Fruit fly (Drosophila melanogaster) whole organism, wandering third instar larva: ENCODE data around the gene MCU.
A peak's percentile ranks its signal among the peaks of the same experiment; 100 is the strongest.

Experiments
- Abd-B ChIP-seq: fragments of >200 bp; optimal IDR thresholded peaks from 2 replicates; lab custom pipeline; 2017; ENCODE audit warnings: missing biosample characterization, missing genetic modification characterization
- CG32264 ChIP-seq: fragments of 200-800 bp; sonication (Bioruptor generic); optimal IDR thresholded peaks from 2 replicates; lab custom pipeline; 2016; ENCODE audit warnings: missing biosample characterization, missing genetic modification characterization
- CG9705 ChIP-seq: fragments of 200-800 bp; sonication (Bioruptor generic); optimal IDR thresholded peaks from 2 replicates; lab custom pipeline; 2018; ENCODE audit warnings: missing biosample characterization, mild to moderate bottlenecking, missing genetic modification characterization
- CrebA ChIP-seq: fragments of 200-800 bp; sonication (Bioruptor generic); optimal IDR thresholded peaks from 2 replicates; lab custom pipeline; 2016; ENCODE audit warnings: missing biosample characterization, mild to moderate bottlenecking, missing genetic modification characterization, borderline replicate concordance
- Dfd ChIP-seq: fragments of >200 bp; optimal IDR thresholded peaks from 2 replicates; lab custom pipeline; 2017; ENCODE audit warnings: missing biosample characterization, missing genetic modification characterization
- Dif ChIP-seq: fragments of 200-275, 200-300 bp; sonication (Bioruptor generic); optimal IDR thresholded peaks from 2 replicates; lab custom pipeline; 2018; ENCODE audit warnings: missing biosample characterization, missing genetic modification characterization; ENCODE audit not compliant: partially characterized antibody
- GATAd ChIP-seq: sonication (Bioruptor generic); optimal IDR thresholded peaks from 2 replicates; lab custom pipeline; 2016; ENCODE audit warnings: missing biosample characterization, missing genetic modification characterization
- HLH106 ChIP-seq: fragments of 200-800 bp; optimal IDR thresholded peaks from 3 replicates; lab custom pipeline; 2019; ENCODE audit warnings: missing biosample characterization, mild to moderate bottlenecking, missing genetic modification characterization, moderate library complexity
- Hr83 ChIP-seq: fragments of 200-300 bp; sonication (Bioruptor generic); optimal IDR thresholded peaks from 2 replicates; lab custom pipeline; 2016; ENCODE audit warnings: missing biosample characterization, mild to moderate bottlenecking, missing genetic modification characterization, moderate library complexity; ENCODE audit not compliant: poor library complexity, severe bottlenecking
- Mio ChIP-seq: sonication (Bioruptor generic); optimal IDR thresholded peaks from 2 replicates; lab custom pipeline; 2016; ENCODE audit warnings: missing biosample characterization, missing genetic modification characterization
- Myc ChIP-seq: fragments of >200 bp; optimal IDR thresholded peaks from 2 replicates; lab custom pipeline; 2017
- N ChIP-seq: fragments of >200 bp; optimal IDR thresholded peaks from 2 replicates; lab custom pipeline; 2018; ENCODE audit warnings: missing biosample characterization, missing external identifiers, missing genetic modification characterization
- Rel ChIP-seq, 2 experiments: fragments of 200-800 bp; sonication (Bioruptor generic) in 1 of 2; optimal IDR thresholded peaks; 2 replicates in 1 of 2; 3 replicates in 1 of 2; lab custom pipeline; 2016 to 2019; ENCODE audit warnings: mild to moderate bottlenecking in 2 of 2, missing biosample characterization in 2 of 2, missing genetic modification characterization in 2 of 2, moderate library complexity in 1 of 2
- Vsx2 ChIP-seq: fragments of 200-300, 225-300 bp; sonication (Bioruptor generic); optimal IDR thresholded peaks from 2 replicates; lab custom pipeline; 2018; ENCODE audit warnings: missing biosample characterization, missing genetic modification characterization; ENCODE audit not compliant: partially characterized antibody
- br ChIP-seq: fragments of 200-800 bp; sonication (Bioruptor generic); optimal IDR thresholded peaks from 2 replicates; lab custom pipeline; 2016; ENCODE audit warnings: missing biosample characterization, missing genetic modification characterization
- dl ChIP-seq, 2 experiments: fragments of 175-275, 200-275 bp in 1 of 2; fragments of 200-275 bp in 1 of 2; sonication (Bioruptor generic); optimal IDR thresholded peaks; lab custom pipeline; 2018; ENCODE audit warnings: mild to moderate bottlenecking in 2 of 2, missing biosample characterization in 2 of 2, missing genetic modification characterization in 2 of 2, moderate library complexity in 2 of 2; ENCODE audit not compliant: partially characterized antibody in 2 of 2, insufficient read depth in 1 of 2
- dsf ChIP-seq: sonication (Bioruptor generic); optimal IDR thresholded peaks from 2 replicates; lab custom pipeline; 2016; ENCODE audit warnings: missing biosample characterization, missing genetic modification characterization, borderline replicate concordance
- ey ChIP-seq: fragments of 200-800 bp; sonication (Bioruptor generic); optimal IDR thresholded peaks from 2 replicates; lab custom pipeline; 2016; ENCODE audit warnings: missing biosample characterization, missing genetic modification characterization
- fru ChIP-seq: fragments of 200-800 bp; sonication (Bioruptor generic); optimal IDR thresholded peaks from 3 replicates; lab custom pipeline; 2016; ENCODE audit warnings: missing biosample characterization, mild to moderate bottlenecking, missing genetic modification characterization
- h ChIP-seq: fragments of 200-800 bp; sonication (Bioruptor generic); optimal IDR thresholded peaks from 3 replicates; lab custom pipeline; 2016; ENCODE audit warnings: missing biosample characterization, mild to moderate bottlenecking, missing genetic modification characterization
- jim ChIP-seq: fragments of 175-275, 200-325 bp; sonication (Bioruptor generic); optimal IDR thresholded peaks from 2 replicates; lab custom pipeline; 2016; ENCODE audit warnings: missing biosample characterization, mild to moderate bottlenecking, missing genetic modification characterization
- lola ChIP-seq: fragments of >200 bp; optimal IDR thresholded peaks from 2 replicates; lab custom pipeline; 2017; ENCODE audit warnings: missing biosample characterization, missing genetic modification characterization
- pan ChIP-seq: fragments of >200 bp; optimal IDR thresholded peaks from 2 replicates; lab custom pipeline; 2017
- psq ChIP-seq: fragments of 200-800 bp; sonication (Bioruptor generic); optimal IDR thresholded peaks from 3 replicates; lab custom pipeline; 2017; ENCODE audit warnings: missing biosample characterization, mild to moderate bottlenecking, missing genetic modification characterization, moderate library complexity
- rgr ChIP-seq: fragments of 200-800 bp; sonication (Bioruptor generic); optimal IDR thresholded peaks from 3 replicates; lab custom pipeline; 2016; ENCODE audit warnings: missing biosample characterization, mild to moderate bottlenecking, missing genetic modification characterization
- sage ChIP-seq: fragments of 200-800 bp; sonication (Bioruptor generic); optimal IDR thresholded peaks from 2 replicates; lab custom pipeline; 2016; ENCODE audit warnings: missing biosample characterization, mild to moderate bottlenecking, missing genetic modification characterization
- tai ChIP-seq: sonication (Bioruptor generic); optimal IDR thresholded peaks from 2 replicates; lab custom pipeline; 2016; ENCODE audit warnings: missing biosample characterization, missing genetic modification characterization
- usp ChIP-seq: fragments of >200 bp; optimal IDR thresholded peaks from 2 replicates; lab custom pipeline; 2017; ENCODE audit warnings: missing biosample characterization, missing genetic modification characterization
- woc ChIP-seq: sonication (Bioruptor generic); optimal IDR thresholded peaks from 2 replicates; lab custom pipeline; 2016; ENCODE audit warnings: missing biosample characterization, mild to moderate bottlenecking, missing genetic modification characterization

The MCU gene

dm6 chr3L:6612637-6613036 lies 62.1 kb downstream of the MCU start:
- no peak for TF ChIP-seq GATAd (GFP tag; lab: Kevin White, UChicago)
- TF ChIP-seq woc, result no peak
- TF ChIP-seq Myc (lab: Kevin White, UChicago), result no peak
- no peak for TF ChIP-seq dl (GFP tag; optimal IDR thresholded peaks at IDR 0.05; lab: Kevin White, UChicago; ENCODE audit: insufficient read depth in 1 of 2, partially characterized antibody in 2 of 2)
- no peak for TF ChIP-seq pan
- no peak for TF ChIP-seq N (GFP tag; lab: Kevin White, UChicago)
- TF ChIP-seq sage (GFP tag; lab: Kevin White, UChicago), result no peak
- TF ChIP-seq Abd-B (GFP tag; lab: Kevin White, UChicago), result no peak
- no peak for TF ChIP-seq ey (GFP tag; lab: Kevin White, UChicago)
- TF ChIP-seq usp (GFP tag; lab: Kevin White, UChicago), result no peak
- TF ChIP-seq Dif (GFP tag; lab: Kevin White, UChicago), result no peak
- no peak for TF ChIP-seq tai (GFP tag; lab: Kevin White, UChicago)
- TF ChIP-seq CG32264 (GFP tag; lab: Kevin White, UChicago), result no peak
- no peak for TF ChIP-seq CrebA (GFP tag; lab: Kevin White, UChicago)
- no peak for TF ChIP-seq Mio
- no peak for TF ChIP-seq lola (GFP tag; lab: Kevin White, UChicago)
- TF ChIP-seq jim (GFP tag; lab: Kevin White, UChicago), result no peak
- TF ChIP-seq psq (GFP tag; lab: Kevin White, UChicago), result no peak
- TF ChIP-seq br, result no peak
- TF ChIP-seq, all 38 proteins: peak for 0

- TF ChIP-seq Vsx2 (peak; percentile 3), Mio (no peak)
Observed at dm6 chr3L:6615181-6615580, 64.6 kb downstream of the MCU start.

- TF ChIP-seq lola (GFP tag; lab: Kevin White, UChicago), result no peak
- TF ChIP-seq CG9705 (GFP tag; lab: Kevin White, UChicago), result no peak
- TF ChIP-seq woc, result no peak
- no peak for TF ChIP-seq Myc (lab: Kevin White, UChicago)
- TF ChIP-seq CrebA (GFP tag; lab: Kevin White, UChicago), result no peak
- TF ChIP-seq pan, result no peak
- TF ChIP-seq rgr (GFP tag; lab: Kevin White, UChicago), result no peak
- no peak for TF ChIP-seq ey (GFP tag; lab: Kevin White, UChicago)
- TF ChIP-seq Vsx2, result no peak
- no peak for TF ChIP-seq tai (GFP tag; lab: Kevin White, UChicago)
- no peak for TF ChIP-seq GATAd (GFP tag; lab: Kevin White, UChicago)
- no peak for TF ChIP-seq h (GFP tag; lab: Kevin White, UChicago)
- TF ChIP-seq dl (GFP tag; optimal IDR thresholded peaks at IDR 0.05; lab: Kevin White, UChicago; ENCODE audit: insufficient read depth in 1 of 2, partially characterized antibody in 2 of 2), result no peak
- TF ChIP-seq psq (GFP tag; lab: Kevin White, UChicago), result no peak
- no peak for TF ChIP-seq fru (GFP tag; lab: Kevin White, UChicago)
Observed at dm6 chr3L:6619060-6619459, 68.5 kb downstream of the MCU start.

dm6 chr3L:6623669-6624204 lies 73.2 kb downstream of the MCU start, which contains the start of gene GluRIA:
Gene GluRIA, plus strand, starts transcription at chr3L:6624032.
- no peak for TF ChIP-seq Hr83
- no peak for TF ChIP-seq Rel (GFP tag; optimal IDR thresholded peaks at IDR 0.05; lab: Kevin White, UChicago)
- no peak for TF ChIP-seq Rel (tag; optimal IDR thresholded peaks at IDR 0.05; lab: Kevin White, UChicago)
- no peak for TF ChIP-seq Dfd (GFP tag; lab: Kevin White, UChicago)
- no peak for TF ChIP-seq jim (GFP tag; lab: Kevin White, UChicago)
- TF ChIP-seq psq (GFP tag; lab: Kevin White, UChicago), result no peak
- no peak for TF ChIP-seq dsf (GFP tag; lab: Kevin White, UChicago)
- no peak for TF ChIP-seq HLH106 (tag; lab: Kevin White, UChicago)
- TF ChIP-seq br, result no peak
- TF ChIP-seq usp (GFP tag; lab: Kevin White, UChicago), result no peak
- TF ChIP-seq CG32264 (GFP tag; lab: Kevin White, UChicago), result no peak
- no peak for TF ChIP-seq fru (GFP tag; lab: Kevin White, UChicago)
- TF ChIP-seq ey (GFP tag; lab: Kevin White, UChicago), result no peak
